Fruit fly (Drosophila melanogaster): ENCODE measurements around the gene CG10621.

dm6 chr2L:18933867-18934266 lies 20.4 kb downstream of the CG10621 start:
- no peak for TF ChIP-seq CG31627 (GFP tag; optimal IDR thresholded peaks at IDR 0.05)
- no peak for TF ChIP-seq esn (GFP tag; optimal IDR thresholded peaks at IDR 0.05)
- no peak for TF ChIP-seq CG3032 (tag; optimal IDR thresholded peaks at IDR 0.05)
- no peak for TF ChIP-seq CG6792 (GFP tag; optimal IDR thresholded peaks at IDR 0.05)
- no peak for TF ChIP-seq CG11902 (GFP tag; optimal IDR thresholded peaks at IDR 0.05)
- no peak for TF ChIP-seq CG6163 (GFP tag; IDR thresholded peaks at IDR 0.05)
- no peak for TF ChIP-seq eg (GFP tag; IDR thresholded peaks at IDR 0.05)
- no peak for TF ChIP-seq CG16779 (tag; optimal IDR thresholded peaks at IDR 0.05)
- TF ChIP-seq spab (GFP tag; optimal IDR thresholded peaks at IDR 0.05): no peak
- TF ChIP-seq CG34406 (GFP tag; optimal IDR thresholded peaks at IDR 0.05): no peak
